Worm (Caenorhabditis elegans): ENCODE data around the gene Y119D3B.12.
A peak's percentile ranks its signal among the peaks of the same experiment; 100 is the strongest.

Gene Y119D3B.12

DNA sequence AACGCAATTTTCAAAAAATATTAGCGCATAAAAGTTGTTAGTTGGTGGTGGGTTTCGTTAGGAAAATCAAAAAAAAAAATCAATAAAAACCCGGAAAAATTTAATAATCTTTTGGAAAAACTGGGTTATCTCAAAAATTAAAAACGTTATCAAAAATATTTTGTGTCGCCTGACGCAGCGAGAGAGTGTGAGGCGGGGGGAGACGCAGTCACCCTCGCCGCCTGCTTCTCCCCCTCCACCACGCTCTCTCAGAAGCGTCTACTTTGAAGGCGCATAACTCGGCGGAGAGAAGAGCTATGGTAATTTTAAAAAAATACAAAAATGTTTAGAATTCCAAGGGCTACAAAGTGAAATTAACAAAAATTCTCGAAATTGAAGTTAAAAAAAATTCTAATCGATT, 22.8 kb downstream of the Y119D3B.12 start:
- TF ChIP-seq elt-2 (tag; optimal IDR thresholded peaks at IDR 0.05) (peak; percentile 27), pha-4 (tag; optimal IDR thresholded peaks at IDR 0.05) (no peak)

DNA sequence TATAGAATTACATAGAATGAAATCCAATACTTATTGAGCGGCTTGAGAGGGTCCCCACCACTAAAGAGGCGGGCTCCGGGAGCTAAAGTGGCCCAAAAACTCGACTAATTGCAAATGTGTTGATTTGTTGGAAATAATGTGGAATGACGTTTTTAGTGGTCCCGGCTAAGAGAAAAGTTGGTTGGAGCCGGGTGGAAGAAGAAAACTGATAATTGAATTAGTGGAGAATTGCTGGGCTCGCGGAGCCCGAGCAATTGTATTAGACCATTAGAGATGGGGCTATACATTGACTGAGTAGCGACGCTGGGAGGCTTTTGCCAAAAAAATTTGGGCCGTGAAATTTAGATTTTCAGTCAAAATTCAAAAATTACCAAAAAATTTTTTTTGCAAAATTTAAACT, 23.2 kb downstream of the Y119D3B.12 start:
- TF ChIP-seq ama-1 (optimal IDR thresholded peaks at IDR 0.05), result no peak
- TF ChIP-seq nhr-23 (tag; optimal IDR thresholded peaks at IDR 0.05), result no peak
- TF ChIP-seq nhr-67 (tag; optimal IDR thresholded peaks at IDR 0.05), result no peak
- TF ChIP-seq egl-27 (tag; optimal IDR thresholded peaks at IDR 0.05), result no peak
- TF ChIP-seq nhr-43 (tag; optimal IDR thresholded peaks at IDR 0.05; ENCODE audit: poor library complexity, severe bottlenecking), result no peak
- TF ChIP-seq jun-1 (tag; optimal IDR thresholded peaks at IDR 0.05), result no peak
- no peak for TF ChIP-seq fos-1 (tag; optimal IDR thresholded peaks at IDR 0.05)
- no peak for TF ChIP-seq unc-62 (GFP tag; optimal IDR thresholded peaks at IDR 0.05)
- no peak for TF ChIP-seq sea-2 (GFP tag; optimal IDR thresholded peaks at IDR 0.05)
- no peak for TF ChIP-seq fkh-10 (GFP tag; optimal IDR thresholded peaks at IDR 0.05)
- no peak for TF ChIP-seq lin-39 (tag; optimal IDR thresholded peaks at IDR 0.05)
- no peak for TF ChIP-seq nhr-28 (tag; optimal IDR thresholded peaks at IDR 0.05)
- no peak for TF ChIP-seq egl-5 (tag; optimal IDR thresholded peaks at IDR 0.05)
- no peak for TF ChIP-seq mml-1 (tag; optimal IDR thresholded peaks at IDR 0.05)
- TF ChIP-seq elt-2 (tag; optimal IDR thresholded peaks at IDR 0.05), result no peak
- TF ChIP-seq elt-1 (tag; optimal IDR thresholded peaks at IDR 0.05), result no peak
- TF ChIP-seq ztf-11 (tag; optimal IDR thresholded peaks at IDR 0.05), result no peak
- TF ChIP-seq elt-3 (tag; optimal IDR thresholded peaks at IDR 0.05), result no peak

DNA sequence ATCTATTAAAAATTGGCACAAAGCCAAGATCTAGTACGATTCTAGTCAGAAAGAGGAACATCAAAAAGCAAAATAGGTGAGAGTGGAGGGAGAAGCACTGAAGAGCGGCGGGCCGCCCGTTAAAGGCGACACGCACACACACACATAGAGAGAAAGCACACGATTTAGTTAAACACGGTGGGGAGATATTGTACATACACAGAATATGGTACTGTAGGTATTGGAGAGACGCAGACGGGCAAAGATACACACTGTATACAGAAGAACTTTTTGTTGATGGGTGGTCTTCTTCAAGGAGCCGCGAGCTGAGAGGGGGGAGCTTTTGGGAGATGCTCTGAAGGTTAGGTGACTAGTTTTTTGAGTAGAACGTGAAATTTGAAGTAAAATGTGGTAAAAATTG, 23.9 kb downstream of the Y119D3B.12 start:
- no peak for TF ChIP-seq aly-2 (tag; optimal IDR thresholded peaks at IDR 0.05)
- TF ChIP-seq jun-1 (tag; optimal IDR thresholded peaks at IDR 0.05), result no peak
- TF ChIP-seq ceh-9 (tag; optimal IDR thresholded peaks at IDR 0.05), result no peak
- no peak for TF ChIP-seq eor-1 (tag; optimal IDR thresholded peaks at IDR 0.05)
- peak; percentile 34 for TF ChIP-seq elt-2 (tag; optimal IDR thresholded peaks at IDR 0.05)
- no peak for TF ChIP-seq snpc-4 (tag; optimal IDR thresholded peaks at IDR 0.05)
- peak; percentile 97 for TF ChIP-seq pha-4 (tag; optimal IDR thresholded peaks at IDR 0.05)
- no peak for TF ChIP-seq elt-1 (tag; optimal IDR thresholded peaks at IDR 0.05)
- no peak for TF ChIP-seq ztf-11 (tag; optimal IDR thresholded peaks at IDR 0.05)
- TF ChIP-seq nhr-25 (tag; optimal IDR thresholded peaks at IDR 0.05), result no peak
- TF ChIP-seq nhr-23 (tag; optimal IDR thresholded peaks at IDR 0.05), result no peak
- no peak for TF ChIP-seq fos-1 (tag; optimal IDR thresholded peaks at IDR 0.05)
- no peak for TF ChIP-seq ceh-28 (tag; optimal IDR thresholded peaks at IDR 0.05)
- no peak for TF ChIP-seq nfya-1 (tag; optimal IDR thresholded peaks at IDR 0.05; ENCODE audit: insufficient read depth)
- no peak for TF ChIP-seq mdl-1 (tag; optimal IDR thresholded peaks at IDR 0.05)

DNA sequence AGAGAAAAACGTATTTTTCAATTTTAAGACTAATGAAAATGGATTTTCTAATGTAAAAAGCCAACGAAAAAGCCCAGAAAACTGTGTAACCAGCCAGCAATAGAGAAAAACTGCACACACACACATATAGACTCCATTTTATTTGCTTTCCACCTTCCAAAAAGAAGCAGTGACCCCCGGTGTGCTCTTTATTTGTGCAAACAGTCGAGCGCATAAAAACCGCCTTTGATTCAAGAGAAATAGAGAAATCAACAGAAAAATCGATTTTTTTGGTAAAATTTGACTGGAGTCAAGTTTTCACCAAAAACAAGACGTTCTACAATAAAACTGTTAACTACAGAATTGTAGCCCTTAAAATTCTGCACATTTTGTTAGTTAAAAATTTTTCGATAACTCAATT, 26.2 kb downstream of the Y119D3B.12 start:
- TF ChIP-seq pha-4 (tag; optimal IDR thresholded peaks at IDR 0.05), result peak; percentile 78
- no peak for TF ChIP-seq ceh-16 (tag; optimal IDR thresholded peaks at IDR 0.05)

DNA sequence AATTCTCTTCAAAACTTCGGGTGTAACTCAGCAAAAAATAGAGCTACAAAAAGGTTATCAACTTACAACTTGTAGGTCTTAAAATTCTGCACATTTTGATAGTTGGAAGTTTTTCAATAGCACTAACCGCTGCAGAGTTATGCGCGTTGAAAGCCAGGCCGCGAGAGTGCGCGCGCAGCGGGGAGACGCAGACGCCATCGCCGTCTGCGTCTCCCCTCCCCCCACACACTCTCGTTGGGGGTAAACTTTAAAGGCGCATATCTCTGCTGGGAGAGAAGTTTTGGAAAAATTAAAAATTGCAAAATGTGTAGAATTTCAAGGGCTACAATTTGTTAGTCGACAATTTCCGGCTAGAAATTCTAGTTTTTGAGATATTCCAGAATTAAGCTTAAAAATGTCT, 27.2 kb downstream of the Y119D3B.12 start:
- TF ChIP-seq pha-4 (tag; optimal IDR thresholded peaks at IDR 0.05) (no peak), egl-5 (tag; optimal IDR thresholded peaks at IDR 0.05) (no peak)

DNA sequence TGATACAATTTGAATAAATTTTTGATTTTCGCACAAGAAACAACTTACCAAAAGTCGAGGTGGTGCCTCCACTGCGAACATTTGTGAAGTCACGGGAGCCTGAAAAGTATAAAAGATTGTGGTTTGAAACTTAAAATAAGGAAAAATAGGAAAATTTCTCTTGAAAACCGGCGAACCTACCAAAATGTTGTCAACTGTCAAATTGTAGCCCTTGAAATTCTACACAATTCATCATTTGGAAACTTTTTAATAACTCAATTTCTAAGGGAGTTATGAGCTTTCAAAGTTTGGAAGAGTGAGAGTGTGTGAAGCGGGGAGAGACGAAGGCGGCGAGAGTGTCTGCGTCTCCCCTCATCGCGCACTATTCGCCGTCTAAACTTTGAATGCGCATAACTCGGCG, 27.8 kb downstream of the Y119D3B.12 start, which contains the start of gene pes-4:
TSS of gene pes-4 (minus strand) at position 101 of the 400 bp plus-strand sequence.
- no peak for TF ChIP-seq daf-12 (tag; optimal IDR thresholded peaks at IDR 0.05)
- no peak for TF ChIP-seq nhr-25 (tag; optimal IDR thresholded peaks at IDR 0.05)
- no peak for TF ChIP-seq R02D3.7 (tag; optimal IDR thresholded peaks at IDR 0.05)
- TF ChIP-seq ZK546.5 (tag; optimal IDR thresholded peaks at IDR 0.05), result no peak
- no peak for TF ChIP-seq elt-3 (tag; optimal IDR thresholded peaks at IDR 0.05)
- no peak for TF ChIP-seq fkh-2 (tag; optimal IDR thresholded peaks at IDR 0.05)
- no peak for TF ChIP-seq eor-1 (tag; optimal IDR thresholded peaks at IDR 0.05)
- no peak for TF ChIP-seq pha-4 (tag; optimal IDR thresholded peaks at IDR 0.05)
- no peak for TF ChIP-seq nhr-12 (tag; optimal IDR thresholded peaks at IDR 0.05)
- no peak for TF ChIP-seq nhr-43 (tag; optimal IDR thresholded peaks at IDR 0.05; ENCODE audit: poor library complexity, severe bottlenecking)
- no peak for TF ChIP-seq unc-39 (tag; optimal IDR thresholded peaks at IDR 0.05)
- no peak for TF ChIP-seq hmg-11 (tag; optimal IDR thresholded peaks at IDR 0.05)
- no peak for TF ChIP-seq unc-62 (GFP tag; optimal IDR thresholded peaks at IDR 0.05)
- no peak for TF ChIP-seq lin-39 (tag; optimal IDR thresholded peaks at IDR 0.05)
- no peak for TF ChIP-seq nhr-67 (tag; optimal IDR thresholded peaks at IDR 0.05)
- no peak for TF ChIP-seq nhr-237 (tag; optimal IDR thresholded peaks at IDR 0.05)
